Fruit fly (Drosophila melanogaster) whole organism, pupa: Measurements from ENCODE around the gene PGRP-LC.

Experiments used
- CG10348 ChIP-seq: fragments of 200-800 bp; sonication (Bioruptor generic); IDR thresholded peaks from 2 replicates; pipeline ENCODE4 v1.3.6; 2022; ENCODE audit warnings: missing biosample characterization, missing genetic modification characterization
- CG12605 ChIP-seq: fragments of 200-800 bp; sonication (Bioruptor generic); IDR thresholded peaks from 2 replicates; pipeline ENCODE4 v1.3.6; 2022; ENCODE audit warnings: missing biosample characterization, missing genetic modification characterization
- CG13204 ChIP-seq: fragments of 200-800 bp; sonication (Bioruptor generic); optimal IDR thresholded peaks from 2 replicates; lab custom pipeline; 2018; ENCODE audit warnings: missing biosample characterization, mild to moderate bottlenecking, missing genetic modification characterization, moderate library complexity
- CG14655 ChIP-seq: fragments of 200-800 bp; sonication (Bioruptor generic); optimal IDR thresholded peaks from 3 replicates; lab custom pipeline; 2017; ENCODE audit warnings: mild to moderate bottlenecking, missing biosample characterization, missing genetic modification reagents, missing genetic modification characterization
- CG15710 ChIP-seq: fragments of 200-800 bp; sonication (Bioruptor generic); optimal IDR thresholded peaks from 2 replicates; lab custom pipeline; 2018; ENCODE audit warnings: missing biosample characterization, mild to moderate bottlenecking, missing genetic modification characterization, moderate library complexity
- CG17806 ChIP-seq: fragments of 200-800 bp; sonication (Bioruptor generic); optimal IDR thresholded peaks from 2 replicates; lab custom pipeline; 2018; ENCODE audit warnings: missing biosample characterization, mild to moderate bottlenecking, missing genetic modification characterization, moderate library complexity
- CG32121 ChIP-seq: fragments of 200-800 bp; sonication (Bioruptor generic); IDR thresholded peaks from 2 replicates; pipeline ENCODE4 v1.3.6; 2022; ENCODE audit warnings: missing biosample characterization, missing genetic modification characterization
- CG34367 ChIP-seq: fragments of 200-800 bp; sonication (Bioruptor generic); optimal IDR thresholded peaks from 2 replicates; lab custom pipeline; 2018; ENCODE audit warnings: missing biosample characterization, mild to moderate bottlenecking, missing genetic modification characterization
- CG4496 ChIP-seq: fragments of 200-800 bp; sonication (Bioruptor generic); IDR thresholded peaks from 3 replicates; pipeline ENCODE4 v1.3.6; 2022; ENCODE audit warnings: missing biosample characterization, missing genetic modification characterization
- CG8159 ChIP-seq: fragments of 200-800 bp; sonication (Bioruptor generic); optimal IDR thresholded peaks from 3 replicates; lab custom pipeline; 2018; ENCODE audit warnings: missing biosample characterization, mild to moderate bottlenecking, missing genetic modification characterization, moderate library complexity
- CG8301 ChIP-seq: fragments of 200-800 bp; sonication (Bioruptor generic); optimal IDR thresholded peaks from 2 replicates; lab custom pipeline; 2018; ENCODE audit warnings: missing biosample characterization, mild to moderate bottlenecking, missing genetic modification characterization
- CG9948 ChIP-seq: fragments of 200-800 bp; sonication (Bioruptor generic); optimal IDR thresholded peaks from 2 replicates; lab custom pipeline; 2018; ENCODE audit warnings: missing biosample characterization, mild to moderate bottlenecking, missing genetic modification characterization, moderate library complexity
- D1 ChIP-seq: fragments of 200-800 bp; sonication (Bioruptor generic); optimal IDR thresholded peaks from 2 replicates; lab custom pipeline; 2018; ENCODE audit warnings: missing biosample characterization, mild to moderate bottlenecking, missing genetic modification characterization, moderate library complexity
- EcR ChIP-seq: fragments of 200-800 bp; sonication (Bioruptor generic); optimal IDR thresholded peaks from 3 replicates; lab custom pipeline; 2019; ENCODE audit warnings: missing biosample characterization, missing genetic modification characterization, mild to moderate bottlenecking, moderate library complexity, missing genetic modification reagents
- Ets98B ChIP-seq: fragments of 200-800 bp; sonication (Bioruptor generic); IDR thresholded peaks from 2 replicates; pipeline ENCODE4 v1.3.6; 2022; ENCODE audit warnings: missing biosample characterization, missing genetic modification characterization
- Pif1A ChIP-seq: fragments of 200-800 bp; sonication (Bioruptor generic); optimal IDR thresholded peaks from 3 replicates; lab custom pipeline; 2016; ENCODE audit warnings: missing biosample characterization, missing genetic modification characterization
- Pif1B ChIP-seq: fragments of 200-800 bp; sonication (Bioruptor generic); optimal IDR thresholded peaks from 3 replicates; lab custom pipeline; 2016; ENCODE audit warnings: missing biosample characterization, missing genetic modification characterization
- Snoo ChIP-seq: fragments of 200-800 bp; sonication (Bioruptor generic); optimal IDR thresholded peaks from 3 replicates; lab custom pipeline; 2017; ENCODE audit warnings: missing biosample characterization, mild to moderate bottlenecking, missing genetic modification characterization, inconsistent platforms
- fd96Ca ChIP-seq: fragments of 200-800 bp; sonication (Bioruptor generic); IDR thresholded peaks from 3 replicates; pipeline ENCODE4 v1.3.6; 2022; ENCODE audit warnings: missing biosample characterization, missing genetic modification characterization
- gl ChIP-seq: fragments of 200-800 bp; sonication (Bioruptor generic); optimal IDR thresholded peaks from 2 replicates; lab custom pipeline; 2018; ENCODE audit warnings: missing biosample characterization, mild to moderate bottlenecking, missing genetic modification characterization
- rn ChIP-seq: fragments of 200-800 bp; sonication (Bioruptor generic); IDR thresholded peaks from 2 replicates; pipeline ENCODE4 v1.3.6; 2022; ENCODE audit warnings: missing biosample characterization, missing genetic modification characterization

Gene PGRP-LC

dm6 chr3L:9364131-9364530, 25.5 kb downstream of the PGRP-LC start, which contains the start of gene mRRF1:
TSS of gene mRRF1 (plus strand) at chr3L:9364350.
- TF ChIP-seq CG4496 (GFP tag; lab: Robert Waterston, UW) (no peak), CG10348 (no peak), fd96Ca (GFP tag; lab: Robert Waterston, UW) (no peak), EcR (GFP tag; lab: Kevin White, UChicago) (no peak), CG32121 (no peak), Snoo (tag; lab: Kevin White, UChicago) (no peak), Ets98B (GFP tag; lab: Robert Waterston, UW) (no peak), CG9948 (tag; lab: Kevin White, UChicago) (no peak), CG34367 (tag; lab: Kevin White, UChicago) (no peak), CG14655 (no peak)

dm6 chr3L:9366850-9367430, 28.3 kb downstream of the PGRP-LC start, which contains the start of the genes Klp67A and CG4452:
TSS of gene Klp67A (minus strand) at chr3L:9367046.
TSS of gene CG4452 (plus strand) at chr3L:9367377.
- TF ChIP-seq CG4496 (GFP tag; lab: Robert Waterston, UW): no peak
- no peak for TF ChIP-seq CG8159 (tag; lab: Kevin White, UChicago)
- TF ChIP-seq Snoo (tag; lab: Kevin White, UChicago): no peak
- TF ChIP-seq, all 21 proteins: peak for 0

dm6 chr3L:9367431-9367867, 28.8 kb downstream of the PGRP-LC start:
- TF ChIP-seq CG8159 (tag; lab: Kevin White, UChicago): peak; percentile 53
- no peak for TF ChIP-seq rn (GFP tag; lab: Robert Waterston, UW)
- peak; percentile 51 for TF ChIP-seq CG8301 (tag; lab: Kevin White, UChicago)
- TF ChIP-seq CG32121: peak; percentile 19; the same call in 1 of the 2 replicates
- peak; percentile 53 for TF ChIP-seq Pif1B (GFP tag; lab: Kevin White, UChicago)
- no peak for TF ChIP-seq CG14655
- TF ChIP-seq CG15710 (tag; lab: Kevin White, UChicago): peak; percentile 46
- peak; percentile 67; the same call in 1 of the 2 replicates for TF ChIP-seq Ets98B (GFP tag; lab: Robert Waterston, UW)
- peak; percentile 66 for TF ChIP-seq gl (tag; lab: Kevin White, UChicago)
- TF ChIP-seq Pif1A (GFP tag; lab: Kevin White, UChicago): peak; percentile 66
- TF ChIP-seq fd96Ca (GFP tag; lab: Robert Waterston, UW): peak; percentile 72; the same call in 1 of the 3 replicates
- peak; percentile 73; the same call in 2 of the 3 replicates for TF ChIP-seq CG4496 (GFP tag; lab: Robert Waterston, UW)
- peak; percentile 19 for TF ChIP-seq CG9948 (tag; lab: Kevin White, UChicago)
- peak; percentile 84 for TF ChIP-seq CG12605 (GFP tag; lab: Robert Waterston, UW)
- TF ChIP-seq EcR (GFP tag; lab: Kevin White, UChicago): peak; percentile 3
- peak; percentile 47 for TF ChIP-seq CG13204
- peak; percentile 29 for TF ChIP-seq CG17806 (tag; lab: Kevin White, UChicago)
- TF ChIP-seq D1: no peak
- peak; percentile 58 for TF ChIP-seq CG34367 (tag; lab: Kevin White, UChicago)
- no peak for TF ChIP-seq Snoo (tag; lab: Kevin White, UChicago)
- TF ChIP-seq CG10348: no peak

- TF ChIP-seq EcR (GFP tag; lab: Kevin White, UChicago) (no peak), CG8159 (tag; lab: Kevin White, UChicago) (no peak), D1 (no peak), CG9948 (tag; lab: Kevin White, UChicago) (no peak), fd96Ca (GFP tag; lab: Robert Waterston, UW) (no peak), CG15710 (tag; lab: Kevin White, UChicago) (no peak), CG34367 (tag; lab: Kevin White, UChicago) (no peak), CG10348 (no peak), Pif1A (GFP tag; lab: Kevin White, UChicago) (no peak), rn (GFP tag; lab: Robert Waterston, UW) (no peak)
These were observed 30.1 kb downstream of the PGRP-LC start for dm6 chr3L:9368665-9369064.

dm6 chr3L:9370907-9371365, 32.3 kb downstream of the PGRP-LC start, which contains the start of gene Fdx1:
TSS of gene Fdx1 (minus strand) at chr3L:9371238.
- peak; percentile 30 for TF ChIP-seq CG15710 (tag; lab: Kevin White, UChicago)
- peak; percentile 33 for TF ChIP-seq Snoo (tag; lab: Kevin White, UChicago)
- no peak for TF ChIP-seq D1
- no peak for TF ChIP-seq CG32121
- TF ChIP-seq CG8301 (tag; lab: Kevin White, UChicago): no peak
- no peak for TF ChIP-seq CG13204
- peak; percentile 4 for TF ChIP-seq CG9948 (tag; lab: Kevin White, UChicago)
- TF ChIP-seq EcR (GFP tag; lab: Kevin White, UChicago): peak; percentile 17
- peak; percentile 17; the same call in 1 of the 2 replicates for TF ChIP-seq Ets98B (GFP tag; lab: Robert Waterston, UW)
- no peak for TF ChIP-seq CG4496 (GFP tag; lab: Robert Waterston, UW)
- no peak for TF ChIP-seq Pif1B (GFP tag; lab: Kevin White, UChicago)
- TF ChIP-seq fd96Ca (GFP tag; lab: Robert Waterston, UW): no peak
- no peak for TF ChIP-seq CG34367 (tag; lab: Kevin White, UChicago)
- no peak for TF ChIP-seq gl (tag; lab: Kevin White, UChicago)
- no peak for TF ChIP-seq CG10348
- TF ChIP-seq CG8159 (tag; lab: Kevin White, UChicago): peak; percentile 20
- no peak for TF ChIP-seq CG12605 (GFP tag; lab: Robert Waterston, UW)
- TF ChIP-seq CG17806 (tag; lab: Kevin White, UChicago): no peak
